Worm (Caenorhabditis elegans): Measurements from ENCODE around the gene F57C2.5.

Gene F57C2.5

DNA sequence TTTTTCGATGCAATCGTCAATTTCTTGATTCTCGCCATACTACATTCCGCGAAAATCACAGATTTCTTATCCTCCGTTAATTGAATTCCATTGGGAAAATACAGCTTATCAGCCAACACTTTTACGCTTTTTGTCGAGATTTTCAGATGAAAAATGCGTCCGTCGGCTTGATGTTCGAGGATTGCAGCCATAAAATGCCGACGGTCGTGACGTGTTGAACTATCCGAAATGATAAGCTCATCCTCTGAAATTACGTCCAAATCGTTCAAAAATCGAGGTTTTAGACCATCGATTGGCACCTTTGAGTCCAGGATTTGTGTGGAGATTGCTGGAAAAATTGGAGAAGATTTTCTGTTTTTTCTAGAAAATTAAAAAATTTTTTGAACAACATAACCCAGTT, 935 bp downstream of the F57C2.5 start:
- TF ChIP-seq tbx-37 (GFP tag; conservative IDR thresholded peaks at IDR 0.05) (no peak), hmbx-1 (tag; optimal IDR thresholded peaks at IDR 0.05) (no peak), hnd-1 (tag; optimal IDR thresholded peaks at IDR 0.05) (no peak), tbx-11 (GFP tag; IDR thresholded peaks at IDR 0.05) (no peak), F13C5.2 (tag; optimal IDR thresholded peaks at IDR 0.05) (no peak), pes-1 (GFP tag; IDR thresholded peaks at IDR 0.05) (no peak), ceh-13 (GFP tag; optimal IDR thresholded peaks at IDR 0.05) (no peak), tra-4 (tag; optimal IDR thresholded peaks at IDR 0.05) (no peak)

DNA sequence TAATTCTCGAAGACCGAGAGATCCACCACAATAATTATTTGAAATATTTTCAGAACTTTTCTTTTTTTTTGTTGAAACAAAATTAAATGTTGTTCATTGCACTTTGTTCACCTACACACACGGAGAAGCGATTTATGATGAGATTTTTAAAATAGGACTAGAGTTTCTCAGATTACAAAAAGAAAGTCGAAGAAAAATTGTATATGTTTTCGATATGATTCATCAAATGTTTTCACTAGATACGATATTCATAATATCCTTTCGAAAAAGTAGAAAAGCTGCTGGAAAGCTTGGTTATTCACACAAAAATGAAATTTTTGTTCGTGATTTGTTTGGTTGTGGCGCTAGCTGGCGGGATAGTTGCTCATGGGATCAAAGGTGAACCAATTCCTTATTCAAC, 3.0 kb downstream of the F57C2.5 start, which contains the start of gene F57C2.4:
TSS of gene F57C2.4 (plus strand) at position 301 of the 400 bp plus-strand sequence.
- TF ChIP-seq aly-1 (tag; optimal IDR thresholded peaks at IDR 0.05) (no peak), hmg-4 (GFP tag; optimal IDR thresholded peaks at IDR 0.05) (no peak), ceh-13 (GFP tag; optimal IDR thresholded peaks at IDR 0.05) (no peak), ceh-36 (tag; optimal IDR thresholded peaks at IDR 0.05) (no peak), B0310.2 (tag; optimal IDR thresholded peaks at IDR 0.05) (no peak), tbx-11 (GFP tag; IDR thresholded peaks at IDR 0.05) (no peak), scrt-1 (GFP tag; IDR thresholded peaks at IDR 0.05) (no peak), ets-7 (tag; optimal IDR thresholded peaks at IDR 0.05) (no peak), pes-1 (GFP tag; IDR thresholded peaks at IDR 0.05) (no peak), F13C5.2 (tag; optimal IDR thresholded peaks at IDR 0.05) (no peak), hmbx-1 (tag; optimal IDR thresholded peaks at IDR 0.05) (no peak)

DNA sequence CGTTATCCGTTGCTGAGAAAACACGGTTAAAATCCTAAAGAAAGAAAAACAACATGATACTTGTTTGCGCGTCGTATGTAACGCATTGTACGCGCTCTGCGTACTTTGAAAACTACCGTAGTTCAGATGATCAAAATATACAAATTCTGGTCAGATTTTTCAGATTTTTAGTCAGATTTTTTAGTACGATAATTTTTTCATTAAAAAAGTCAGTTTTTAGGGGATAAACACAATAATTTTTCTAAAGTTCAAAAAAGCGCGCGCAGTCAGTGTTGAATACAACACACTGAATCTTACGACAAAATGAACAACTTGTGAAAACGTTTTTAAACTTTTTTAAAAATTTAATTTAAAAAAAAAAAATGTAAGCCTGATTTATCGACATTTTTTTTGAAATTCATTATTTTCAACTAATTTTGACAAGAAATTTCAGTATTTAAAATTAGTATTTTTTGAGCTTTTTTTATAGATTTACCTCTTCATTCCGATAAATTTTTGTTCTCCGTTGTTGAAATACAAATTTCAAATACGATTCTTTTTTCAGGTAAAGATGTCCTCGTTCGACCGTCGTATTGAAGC, 4.3 kb downstream of the F57C2.5 start, which contains the start of gene pot-2:
TSS of gene pot-2 (plus strand) at position 529 of the 579 bp plus-strand sequence.
- TF ChIP-seq aly-1 (tag; optimal IDR thresholded peaks at IDR 0.05) (no peak), scrt-1 (GFP tag; IDR thresholded peaks at IDR 0.05) (no peak), ceh-13 (GFP tag; optimal IDR thresholded peaks at IDR 0.05) (no peak), tbx-37 (GFP tag; conservative IDR thresholded peaks at IDR 0.05) (no peak), B0310.2 (tag; optimal IDR thresholded peaks at IDR 0.05) (no peak), tbx-11 (GFP tag; IDR thresholded peaks at IDR 0.05) (no peak), hnd-1 (tag; optimal IDR thresholded peaks at IDR 0.05) (no peak), ama-1 (optimal IDR thresholded peaks at IDR 0.05) (no peak), pes-1 (GFP tag; IDR thresholded peaks at IDR 0.05) (no peak), hmbx-1 (tag; optimal IDR thresholded peaks at IDR 0.05) (no peak), ceh-36 (tag; optimal IDR thresholded peaks at IDR 0.05) (no peak), ets-7 (tag; optimal IDR thresholded peaks at IDR 0.05) (no peak), flt-1 (GFP tag; IDR thresholded peaks at IDR 0.05) (no peak), F13C5.2 (tag; optimal IDR thresholded peaks at IDR 0.05) (no peak), sea-1 (GFP tag; conservative IDR thresholded peaks at IDR 0.05) (no peak), tra-4 (tag; optimal IDR thresholded peaks at IDR 0.05) (no peak), hmg-4 (GFP tag; optimal IDR thresholded peaks at IDR 0.05) (no peak)

DNA sequence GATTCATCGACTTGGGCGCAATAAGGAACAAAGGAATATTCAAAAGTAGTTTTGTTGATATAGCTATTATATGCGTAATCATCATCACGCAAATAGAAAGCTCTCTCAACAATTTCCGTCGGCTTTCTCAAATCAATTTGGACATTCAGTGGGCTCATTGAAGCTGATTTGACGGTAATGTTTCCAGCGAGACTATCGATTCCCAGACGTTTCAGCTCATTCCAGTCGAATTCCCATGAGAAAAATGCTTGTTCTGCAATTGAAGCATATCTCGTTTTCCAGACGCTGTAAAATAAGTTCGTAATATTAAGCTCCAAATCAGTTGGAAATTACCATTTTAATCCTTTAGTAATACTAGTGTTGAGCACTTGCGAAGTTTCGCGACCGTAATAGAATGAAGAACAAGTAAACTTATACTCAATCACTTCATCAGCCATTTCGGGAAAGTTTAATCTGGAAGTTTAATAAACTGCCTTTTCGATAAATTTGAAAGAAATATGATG, 4.9 kb downstream of the F57C2.5 start, which contains the start of gene btb-20:
TSS of gene btb-20 (minus strand) at position 453 of the 503 bp plus-strand sequence.
- no peak for TF ChIP-seq tbx-37 (GFP tag; conservative IDR thresholded peaks at IDR 0.05)
- no peak for TF ChIP-seq aly-1 (tag; optimal IDR thresholded peaks at IDR 0.05)
- TF ChIP-seq ets-7 (tag; optimal IDR thresholded peaks at IDR 0.05), result no peak
- TF ChIP-seq hmbx-1 (tag; optimal IDR thresholded peaks at IDR 0.05), result no peak
- TF ChIP-seq tbx-11 (GFP tag; IDR thresholded peaks at IDR 0.05), result no peak
- no peak for TF ChIP-seq hnd-1 (tag; optimal IDR thresholded peaks at IDR 0.05)
- no peak for TF ChIP-seq hmg-4 (GFP tag; optimal IDR thresholded peaks at IDR 0.05)
- TF ChIP-seq F13C5.2 (tag; optimal IDR thresholded peaks at IDR 0.05), result no peak
- no peak for TF ChIP-seq tra-4 (tag; optimal IDR thresholded peaks at IDR 0.05)
- no peak for TF ChIP-seq ceh-36 (tag; optimal IDR thresholded peaks at IDR 0.05)
- no peak for TF ChIP-seq pes-1 (GFP tag; IDR thresholded peaks at IDR 0.05)
- TF ChIP-seq flt-1 (GFP tag; IDR thresholded peaks at IDR 0.05), result no peak
- TF ChIP-seq ceh-13 (GFP tag; optimal IDR thresholded peaks at IDR 0.05), result no peak
- no peak for TF ChIP-seq B0310.2 (tag; optimal IDR thresholded peaks at IDR 0.05)
- TF ChIP-seq ama-1 (optimal IDR thresholded peaks at IDR 0.05), result no peak
- no peak for TF ChIP-seq scrt-1 (GFP tag; IDR thresholded peaks at IDR 0.05)
- no peak for TF ChIP-seq sea-1 (GFP tag; conservative IDR thresholded peaks at IDR 0.05)

DNA sequence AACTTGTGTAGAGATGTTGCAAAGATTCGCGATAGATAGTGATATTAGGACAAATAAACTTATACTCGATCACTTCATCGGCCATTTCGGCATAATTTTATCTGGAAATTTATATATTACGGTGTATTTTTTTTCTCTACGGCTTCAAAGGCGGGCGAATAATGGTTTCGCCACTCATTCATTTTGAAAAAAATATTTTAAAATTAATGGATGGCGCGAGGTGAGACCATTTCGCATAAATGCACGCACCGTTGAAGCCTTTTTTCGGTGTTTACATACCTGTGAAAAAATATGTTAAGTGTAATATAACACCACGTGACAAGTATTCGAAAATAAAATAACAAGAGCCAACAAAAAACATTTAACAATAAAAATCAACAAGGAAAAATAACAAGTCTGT, 6.0 kb downstream of the F57C2.5 start, which contains the start of gene btb-19:
TSS of gene btb-19 (minus strand) at position 101 of the 400 bp plus-strand sequence.
- TF ChIP-seq tra-4 (tag; optimal IDR thresholded peaks at IDR 0.05), result no peak
- no peak for TF ChIP-seq sea-1 (GFP tag; conservative IDR thresholded peaks at IDR 0.05)
- no peak for TF ChIP-seq B0310.2 (tag; optimal IDR thresholded peaks at IDR 0.05)
- TF ChIP-seq flt-1 (GFP tag; IDR thresholded peaks at IDR 0.05), result no peak
- no peak for TF ChIP-seq hmbx-1 (tag; optimal IDR thresholded peaks at IDR 0.05)
- TF ChIP-seq ceh-36 (tag; optimal IDR thresholded peaks at IDR 0.05), result no peak
- TF ChIP-seq ama-1 (optimal IDR thresholded peaks at IDR 0.05), result no peak
- TF ChIP-seq hmg-4 (GFP tag; optimal IDR thresholded peaks at IDR 0.05), result no peak
- TF ChIP-seq hnd-1 (tag; optimal IDR thresholded peaks at IDR 0.05), result no peak
- no peak for TF ChIP-seq aly-1 (tag; optimal IDR thresholded peaks at IDR 0.05)
- TF ChIP-seq F13C5.2 (tag; optimal IDR thresholded peaks at IDR 0.05), result no peak
- no peak for TF ChIP-seq scrt-1 (GFP tag; IDR thresholded peaks at IDR 0.05)
- TF ChIP-seq tbx-37 (GFP tag; conservative IDR thresholded peaks at IDR 0.05), result no peak
- TF ChIP-seq tbx-11 (GFP tag; IDR thresholded peaks at IDR 0.05), result no peak
- no peak for TF ChIP-seq pes-1 (GFP tag; IDR thresholded peaks at IDR 0.05)
- TF ChIP-seq ets-7 (tag; optimal IDR thresholded peaks at IDR 0.05), result no peak
- no peak for TF ChIP-seq ceh-13 (GFP tag; optimal IDR thresholded peaks at IDR 0.05)

DNA sequence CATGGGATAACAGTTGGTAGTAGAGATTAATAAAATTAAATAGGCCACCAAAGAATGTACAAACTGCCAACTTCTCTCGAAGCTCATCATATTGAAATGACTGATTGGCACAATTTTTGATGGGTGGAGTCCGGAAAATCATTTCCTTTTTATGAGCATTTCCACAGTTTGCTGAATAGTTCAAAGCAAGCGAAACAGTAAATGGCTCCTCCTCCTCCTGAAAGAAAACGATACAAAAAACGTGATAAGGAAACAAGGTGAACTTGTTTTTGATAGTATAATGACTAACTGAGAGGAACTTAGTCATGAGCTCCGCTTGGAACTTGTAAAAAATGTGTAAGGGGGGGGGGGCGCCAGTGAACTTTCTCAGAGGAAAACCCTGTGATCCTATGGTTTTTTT, 13.0 kb downstream of the F57C2.5 start, which contains the start of gene K10H10.9:
TSS of gene K10H10.9 (minus strand) at position 101 of the 400 bp plus-strand sequence.
- TF ChIP-seq scrt-1 (GFP tag; IDR thresholded peaks at IDR 0.05) (no peak), aly-1 (tag; optimal IDR thresholded peaks at IDR 0.05) (no peak), tra-4 (tag; optimal IDR thresholded peaks at IDR 0.05) (no peak), ets-7 (tag; optimal IDR thresholded peaks at IDR 0.05) (no peak), tbx-37 (GFP tag; conservative IDR thresholded peaks at IDR 0.05) (no peak), hnd-1 (tag; optimal IDR thresholded peaks at IDR 0.05) (no peak), flt-1 (GFP tag; IDR thresholded peaks at IDR 0.05) (no peak), B0310.2 (tag; optimal IDR thresholded peaks at IDR 0.05) (no peak), hmg-4 (GFP tag; optimal IDR thresholded peaks at IDR 0.05) (no peak), F13C5.2 (tag; optimal IDR thresholded peaks at IDR 0.05) (no peak), ceh-36 (tag; optimal IDR thresholded peaks at IDR 0.05) (no peak), pes-1 (GFP tag; IDR thresholded peaks at IDR 0.05) (no peak), sea-1 (GFP tag; conservative IDR thresholded peaks at IDR 0.05) (no peak)
